Worm (Caenorhabditis elegans) whole organism, dauer: ENCODE measurements around the gene gly-1.
"Not testable (repeated sequence)": the region's sequence is repeated elsewhere in the genome, so short reads cannot be mapped to it uniquely, and the experiment has no call there.

Experiments used
- unc-62 ChIP-seq: sonication (generic microtip); optimal IDR thresholded peaks from 2 replicates; lab custom pipeline; 2017; ENCODE audit warnings: missing biosample characterization, missing genetic modification reagents, missing genetic modification characterization

The gly-1 gene

DNA sequence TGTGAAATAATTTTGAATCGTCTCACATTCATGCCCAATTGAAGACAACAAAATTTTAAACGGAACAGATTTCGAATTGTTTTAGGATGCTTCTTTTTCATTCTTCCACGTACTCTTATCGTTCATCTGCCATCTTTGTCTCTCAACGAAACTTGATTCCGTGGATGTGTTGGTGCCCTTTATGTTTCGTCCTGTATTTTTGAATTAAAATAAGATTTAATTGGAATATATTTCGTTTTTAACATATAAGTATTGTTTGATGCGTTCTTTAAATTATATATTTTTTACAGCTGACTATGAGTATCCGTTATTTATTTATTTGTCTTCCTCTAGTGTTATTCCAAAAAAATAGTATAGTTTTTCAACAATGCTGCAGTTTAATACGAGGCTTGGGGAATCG is at the start of gene gly-1:
TSS of gene gly-1 (minus strand) at position 101 of the 400 bp plus-strand sequence.
- TF ChIP-seq unc-62 (GFP tag; lab: Kevin White, UChicago), result no peak

- no peak for TF ChIP-seq unc-62 (GFP tag; lab: Kevin White, UChicago)
Observed at ce11 chrII:10950107-10950679, 48.2 kb upstream of the gly-1 start, which contains the start of gene gst-5. TSS of gene gst-5 (plus strand) at chrII:10950352.

- no peak for TF ChIP-seq unc-62 (GFP tag; lab: Kevin White, UChicago)
Observed at ce11 chrII:10949383-10949782, 47.4 kb upstream of the gly-1 start.

- TF ChIP-seq unc-62 (GFP tag; lab: Kevin White, UChicago), result no peak
Observed at ce11 chrII:10948236-10949025, 46.4 kb upstream of the gly-1 start.

- TF ChIP-seq unc-62 (GFP tag; lab: Kevin White, UChicago), result no peak
Observed at ce11 chrII:10947317-10947716, 45.3 kb upstream of the gly-1 start, which contains the start of the genes tceb-3 and gskl-1. TSS of gene tceb-3 (minus strand) at chrII:10947417. TSS of gene gskl-1 (plus strand) at chrII:10947559.

- TF ChIP-seq unc-62 (GFP tag; lab: Kevin White, UChicago), result no peak
Observed at ce11 chrII:10946848-10947247, 44.8 kb upstream of the gly-1 start.

ce11 chrII:10945446-10945845 is 43.4 kb upstream of the gly-1 start:
- TF ChIP-seq unc-62 (GFP tag; lab: Kevin White, UChicago), result no peak

DNA sequence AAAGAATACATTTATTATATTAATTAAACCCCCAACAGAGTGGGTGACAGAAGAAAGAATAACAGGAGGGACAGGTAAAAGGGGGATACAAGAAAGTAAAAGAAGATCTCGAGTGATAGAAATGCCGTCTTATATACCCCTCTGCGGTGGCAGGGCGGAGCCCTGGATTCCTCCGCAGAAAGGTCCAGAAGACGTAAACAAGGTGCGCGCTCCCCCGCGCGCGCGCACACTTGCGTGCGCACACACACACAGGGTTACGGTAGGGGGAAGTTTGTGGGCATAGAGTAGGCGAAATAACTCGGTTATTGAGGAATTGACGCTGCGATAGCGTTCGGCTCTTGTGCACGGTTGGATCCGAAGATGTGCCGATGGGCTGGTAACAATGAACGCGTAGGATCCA is 39.9 kb upstream of the gly-1 start, which contains the start of gene R03D7.15:
TSS of gene R03D7.15 (plus strand) at position 299 of the 400 bp plus-strand sequence.
- TF ChIP-seq unc-62 (GFP tag; lab: Kevin White, UChicago), result not testable (repeated sequence)

- TF ChIP-seq unc-62 (GFP tag; lab: Kevin White, UChicago), result no peak
Observed at ce11 chrII:10935336-10935735, 33.3 kb upstream of the gly-1 start.

DNA sequence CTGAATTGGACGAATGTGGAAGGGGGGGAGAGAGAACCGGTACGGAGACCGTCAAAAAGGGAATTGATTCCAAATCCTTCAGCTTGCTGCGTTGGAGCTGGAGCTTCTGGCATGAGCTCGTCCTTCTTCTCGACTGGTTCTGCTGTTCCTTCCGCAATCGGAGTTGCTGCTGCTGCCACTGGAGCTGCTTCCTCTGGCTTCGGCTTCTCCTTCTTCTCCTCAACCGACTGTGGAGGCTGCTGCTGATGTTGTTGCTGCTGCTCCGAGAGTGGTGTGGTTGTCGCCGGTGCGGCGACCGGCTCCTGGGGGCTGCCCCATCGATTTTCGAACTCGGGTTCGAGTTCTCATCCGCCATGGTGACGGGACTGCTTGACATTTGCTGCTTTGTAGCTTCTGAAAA is 32.8 kb upstream of the gly-1 start, which contains the start of gene R03D7.2:
TSS of gene R03D7.2 (minus strand) at position 399 of the 400 bp plus-strand sequence.
- no peak for TF ChIP-seq unc-62 (GFP tag; lab: Kevin White, UChicago)

- TF ChIP-seq unc-62 (GFP tag; lab: Kevin White, UChicago), result no peak
Observed at ce11 chrII:10933948-10934722, 32.1 kb upstream of the gly-1 start.

DNA sequence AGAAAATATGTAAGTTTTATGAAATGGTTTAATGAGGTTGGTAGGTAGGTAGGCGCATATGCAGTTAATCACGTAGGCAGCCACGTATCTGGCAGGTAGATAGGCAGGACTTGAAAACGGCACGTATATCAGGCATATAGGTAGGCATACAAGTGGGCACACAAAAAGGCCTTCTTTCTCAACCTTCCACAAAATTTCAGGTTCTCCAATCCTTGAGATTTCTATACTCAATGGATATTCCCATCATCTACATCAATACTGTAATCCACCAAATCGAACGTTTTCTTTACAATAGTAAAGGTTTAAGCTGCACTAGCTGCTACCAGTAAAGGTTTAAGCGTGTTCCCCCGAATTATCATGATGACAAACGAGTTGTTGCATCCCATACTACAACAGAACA is 30.3 kb upstream of the gly-1 start:
- TF ChIP-seq unc-62 (GFP tag; lab: Kevin White, UChicago), result no peak

ce11 chrII:10930678-10931650 is 29.0 kb upstream of the gly-1 start:
- TF ChIP-seq unc-62 (GFP tag; lab: Kevin White, UChicago), result no peak

- TF ChIP-seq unc-62 (GFP tag; lab: Kevin White, UChicago), result no peak
Observed at ce11 chrII:10925804-10926570, 24.0 kb upstream of the gly-1 start, which contains the start of gene metr-1. TSS of gene metr-1 (plus strand) at chrII:10926561.
